Fruit fly (Drosophila melanogaster) whole organism, embryonic: ENCODE results near the gene Hinfp.

ENCODE experiments used
- BEAF-32 ChIP-seq: fragments of 200-800 bp; sonication (Bioruptor generic); optimal IDR thresholded peaks from 3 replicates; lab custom pipeline; 2017; ENCODE audit warnings: missing biosample characterization, missing genetic modification characterization, mild to moderate bottlenecking, moderate library complexity, missing genetic modification reagents
- Bteb2 ChIP-seq: fragments of 200-800 bp; sonication (Bioruptor generic); optimal IDR thresholded peaks from 2 replicates; lab custom pipeline; 2016; ENCODE audit warnings: missing biosample characterization, missing genetic modification characterization
- CG13123 ChIP-seq: fragments of 200-800 bp; sonication (Bioruptor generic); optimal IDR thresholded peaks from 2 replicates; lab custom pipeline; 2016; ENCODE audit warnings: missing biosample characterization, missing genetic modification characterization
- CG13287 ChIP-seq: fragments of 200-800 bp; sonication (Bioruptor generic); IDR thresholded peaks from 2 replicates; pipeline ENCODE4 v1.3.6; 2022; ENCODE audit warnings: missing biosample characterization, missing genetic modification characterization; ENCODE audit not compliant: partially characterized antibody
- CG13894 ChIP-seq: fragments of 200-800 bp; sonication (Bioruptor generic); optimal IDR thresholded peaks from 3 replicates; lab custom pipeline; 2018; ENCODE audit warnings: missing biosample characterization, mild to moderate bottlenecking, missing genetic modification characterization, moderate library complexity
- CG15269 ChIP-seq: fragments of 200-800 bp; sonication (Bioruptor generic); optimal IDR thresholded peaks from 2 replicates; lab custom pipeline; 2018; ENCODE audit warnings: missing biosample characterization, mild to moderate bottlenecking, missing genetic modification characterization, moderate library complexity
- CG15514 ChIP-seq: fragments of 200-800 bp; sonication (Bioruptor generic); optimal IDR thresholded peaks from 3 replicates; lab custom pipeline; 2017; ENCODE audit warnings: missing biosample characterization, missing genetic modification characterization, mild to moderate bottlenecking, moderate library complexity, missing genetic modification reagents
- CG16779 ChIP-seq: fragments of 200-800 bp; sonication (Bioruptor generic); IDR thresholded peaks from 2 replicates; pipeline ENCODE4 v1.3.6; 2022; ENCODE audit warnings: missing biosample characterization, missing genetic modification characterization
- CG18262 ChIP-seq: fragments of 200-800 bp; optimal IDR thresholded peaks from 3 replicates; lab custom pipeline; 2019; ENCODE audit warnings: missing biosample characterization, mild to moderate bottlenecking, missing genetic modification characterization, moderate library complexity
- CG30431 ChIP-seq: fragments of 200-800 bp; sonication (Bioruptor generic); optimal IDR thresholded peaks from 2 replicates; lab custom pipeline; 2017; ENCODE audit warnings: missing biosample characterization, missing genetic modification characterization
- CG31388 ChIP-seq: fragments of 200-800 bp; sonication (Bioruptor generic); optimal IDR thresholded peaks from 2 replicates; lab custom pipeline; 2016; ENCODE audit warnings: missing biosample characterization, missing genetic modification characterization
- CG34376 ChIP-seq: fragments of 200-800 bp; sonication (Bioruptor generic); optimal IDR thresholded peaks from 2 replicates; lab custom pipeline; 2018; ENCODE audit warnings: missing biosample characterization, mild to moderate bottlenecking, missing genetic modification characterization
- CG4424 ChIP-seq: fragments of 200-800 bp; sonication (Bioruptor generic); optimal IDR thresholded peaks from 3 replicates; lab custom pipeline; 2016; ENCODE audit warnings: missing biosample characterization, missing genetic modification characterization
- CG4617 ChIP-seq: fragments of 200-800 bp; sonication (Bioruptor generic); optimal IDR thresholded peaks from 3 replicates; lab custom pipeline; 2016; ENCODE audit warnings: missing biosample characterization, missing genetic modification characterization, borderline replicate concordance
- CG5245 ChIP-seq: fragments of 200-800 bp; sonication (Bioruptor generic); optimal IDR thresholded peaks from 3 replicates; lab custom pipeline; 2016; ENCODE audit warnings: missing biosample characterization, missing genetic modification characterization
- CG6254 ChIP-seq: fragments of 200-800 bp; sonication (Bioruptor generic); optimal IDR thresholded peaks from 3 replicates; lab custom pipeline; 2017; ENCODE audit warnings: mild to moderate bottlenecking, missing biosample characterization, missing genetic modification reagents, missing genetic modification characterization
- CG8281 ChIP-seq: fragments of 200-800 bp; sonication (Bioruptor generic); optimal IDR thresholded peaks from 2 replicates; lab custom pipeline; 2018; ENCODE audit warnings: missing biosample characterization, mild to moderate bottlenecking, missing genetic modification characterization, moderate library complexity
- CG8290 ChIP-seq, 3 experiments: fragments of 200-800 bp; sonication (Bioruptor generic); optimal IDR thresholded peaks; 2 replicates each; lab custom pipeline; 2016 to 2019; ENCODE audit warnings: missing biosample characterization in 3 of 3, missing genetic modification characterization in 3 of 3, mild to moderate bottlenecking in 2 of 3, moderate library complexity in 1 of 3
- CG8944 ChIP-seq: fragments of 200-800 bp; sonication (Bioruptor generic); optimal IDR thresholded peaks from 3 replicates; lab custom pipeline; 2016; ENCODE audit warnings: missing biosample characterization, missing genetic modification characterization
- Camta ChIP-seq: fragments of 200-800 bp; sonication (Bioruptor generic); optimal IDR thresholded peaks from 2 replicates; lab custom pipeline; 2016; ENCODE audit warnings: missing biosample characterization, missing genetic modification characterization
- Dll ChIP-seq: fragments of 200-800 bp; sonication (Bioruptor generic); IDR thresholded peaks from 4 replicates; pipeline ENCODE4 v1.3.6; 2022; ENCODE audit warnings: missing biosample characterization, missing genetic modification characterization; ENCODE audit not compliant: partially characterized antibody
- Dref ChIP-seq: fragments of 200-800 bp; sonication (Bioruptor generic); IDR thresholded peaks from 2 replicates; pipeline ENCODE4 v1.3.6; 2022; ENCODE audit warnings: missing biosample characterization, missing genetic modification characterization
- GATAe ChIP-seq: fragments of 200-800 bp; sonication (Bioruptor generic); conservative IDR thresholded peaks from 2 replicates; pipeline ENCODE4 v1.3.6; 2022; ENCODE audit warnings: missing biosample characterization, missing genetic modification characterization
- Gug ChIP-seq: fragments of 200-800 bp; sonication (Bioruptor generic); IDR thresholded peaks from 4 replicates; pipeline ENCODE4 v1.3.6; 2022; ENCODE audit warnings: missing biosample characterization, missing genetic modification characterization
- HLH4C ChIP-seq: fragments of 200-800 bp; sonication (Bioruptor generic); IDR thresholded peaks from 3 replicates; pipeline ENCODE4 v1.3.6; 2022; ENCODE audit warnings: missing biosample characterization, missing genetic modification characterization; ENCODE audit not compliant: partially characterized antibody
- MESR4 ChIP-seq: fragments of 200-800 bp; sonication (Bioruptor generic); optimal IDR thresholded peaks from 2 replicates; lab custom pipeline; 2018; ENCODE audit warnings: missing biosample characterization, mild to moderate bottlenecking, missing genetic modification characterization, moderate library complexity
- Neu2 ChIP-seq: fragments of 200-800 bp; sonication (Bioruptor generic); optimal IDR thresholded peaks from 3 replicates; lab custom pipeline; 2016; ENCODE audit warnings: missing biosample characterization, missing genetic modification characterization, borderline replicate concordance
- Opbp ChIP-seq: fragments of 200-800 bp; sonication (Bioruptor generic); IDR thresholded peaks from 3 replicates; pipeline ENCODE4 v1.3.6; 2022; ENCODE audit warnings: missing biosample characterization, missing genetic modification characterization; ENCODE audit not compliant: partially characterized antibody
- Taf1 ChIP-seq: fragments of 200-800 bp; sonication (Bioruptor generic); IDR thresholded peaks from 2 replicates; pipeline ENCODE4 v1.3.6; 2022; ENCODE audit warnings: missing biosample characterization, missing genetic modification characterization
- ac ChIP-seq: fragments of 200-800 bp; sonication (Bioruptor generic); optimal IDR thresholded peaks from 3 replicates; lab custom pipeline; 2017; ENCODE audit warnings: missing biosample characterization, mild to moderate bottlenecking, missing genetic modification characterization
- bab2 ChIP-seq: fragments of 200-800 bp; sonication (Bioruptor generic); optimal IDR thresholded peaks from 2 replicates; lab custom pipeline; 2016; ENCODE audit warnings: missing biosample characterization, missing genetic modification characterization
- esg ChIP-seq: fragments of 200-800 bp; sonication (Bioruptor generic); conservative IDR thresholded peaks from 2 replicates; pipeline ENCODE4 v1.3.6; 2022; ENCODE audit warnings: missing biosample characterization, missing genetic modification characterization
- exex ChIP-seq: fragments of 200-800 bp; sonication (Bioruptor generic); optimal IDR thresholded peaks from 4 replicates; lab custom pipeline; 2018; ENCODE audit warnings: missing biosample characterization, mild to moderate bottlenecking, missing genetic modification characterization, moderate library complexity
- gfzf ChIP-seq: fragments of 200-800 bp; sonication (Bioruptor generic); optimal IDR thresholded peaks from 2 replicates; lab custom pipeline; 2016; ENCODE audit warnings: missing biosample characterization, mild to moderate bottlenecking, missing genetic modification characterization, moderate library complexity
- gsb-n ChIP-seq: fragments of 200-800 bp; sonication (Bioruptor generic); optimal IDR thresholded peaks from 3 replicates; lab custom pipeline; 2018; ENCODE audit warnings: missing biosample characterization, mild to moderate bottlenecking, missing genetic modification characterization
- kay ChIP-seq: fragments of 200-800 bp; sonication (Bioruptor generic); optimal IDR thresholded peaks from 2 replicates; lab custom pipeline; 2016; ENCODE audit warnings: missing biosample characterization, missing genetic modification characterization
- nerfin-2 ChIP-seq: fragments of 200-800 bp; sonication (Bioruptor generic); IDR thresholded peaks from 2 replicates; pipeline ENCODE4 v1.3.6; 2022; ENCODE audit warnings: missing biosample characterization, missing genetic modification characterization; ENCODE audit not compliant: partially characterized antibody
- nom ChIP-seq: fragments of 200-800 bp; sonication (Bioruptor generic); optimal IDR thresholded peaks from 2 replicates; lab custom pipeline; 2017; ENCODE audit warnings: missing biosample characterization, missing genetic modification characterization, mild to moderate bottlenecking, moderate library complexity, missing genetic modification reagents
- otp ChIP-seq: fragments of 200-800 bp; sonication (Bioruptor generic); IDR thresholded peaks from 3 replicates; pipeline ENCODE4, ENCODE4 v1.3.6; 2022; ENCODE audit warnings: missing biosample characterization, missing genetic modification characterization
- pho ChIP-seq: fragments of 200-800 bp; sonication (Bioruptor generic); optimal IDR thresholded peaks from 2 replicates; lab custom pipeline; 2016; ENCODE audit warnings: missing biosample characterization, missing genetic modification characterization
- prd ChIP-seq, 3 experiments: fragments of >200 bp in 2 of 3; fragments of 200-800 bp in 1 of 3; sonication (Bioruptor generic) in 1 of 3; optimal IDR thresholded peaks in 2 of 3; IDR thresholded peaks in 1 of 3; 2 replicates in 2 of 3; 3 replicates in 1 of 3; pipeline versions ENCODE4 v1.3.6 to Lab custom; 2017 to 2022; ENCODE audit warnings: missing biosample characterization in 1 of 3, missing genetic modification characterization in 1 of 3
- pzg ChIP-seq: fragments of 200-800 bp; sonication (Bioruptor generic); optimal IDR thresholded peaks from 3 replicates; lab custom pipeline; 2018; ENCODE audit warnings: missing biosample characterization, mild to moderate bottlenecking, missing genetic modification characterization, moderate library complexity
- sob ChIP-seq: fragments of 200-800 bp; sonication (Bioruptor generic); IDR thresholded peaks from 2 replicates; pipeline ENCODE4 v1.3.6; 2022; ENCODE audit warnings: missing biosample characterization, missing genetic modification characterization
- sr ChIP-seq: fragments of 200-800 bp; sonication (Bioruptor generic); IDR thresholded peaks from 3 replicates; pipeline ENCODE4 v1.3.6; 2022; ENCODE audit warnings: missing biosample characterization, missing genetic modification characterization
- unc-4 ChIP-seq: fragments of 200-800 bp; sonication (Bioruptor generic); IDR thresholded peaks from 2 replicates; pipeline ENCODE4 v1.3.6; 2022; ENCODE audit warnings: missing biosample characterization, missing genetic modification characterization; ENCODE audit not compliant: partially characterized antibody
- vnd ChIP-seq: fragments of 200-800 bp; sonication (Bioruptor generic); IDR thresholded peaks from 3 replicates; pipeline ENCODE4 v1.3.6; 2022; ENCODE audit warnings: missing biosample characterization, missing genetic modification characterization; ENCODE audit not compliant: partially characterized antibody
- zfh2 ChIP-seq: fragments of 200-800 bp; sonication (Bioruptor generic); optimal IDR thresholded peaks from 2 replicates; lab custom pipeline; 2016; ENCODE audit warnings: missing biosample characterization, missing genetic modification characterization

Hinfp gene

DNA sequence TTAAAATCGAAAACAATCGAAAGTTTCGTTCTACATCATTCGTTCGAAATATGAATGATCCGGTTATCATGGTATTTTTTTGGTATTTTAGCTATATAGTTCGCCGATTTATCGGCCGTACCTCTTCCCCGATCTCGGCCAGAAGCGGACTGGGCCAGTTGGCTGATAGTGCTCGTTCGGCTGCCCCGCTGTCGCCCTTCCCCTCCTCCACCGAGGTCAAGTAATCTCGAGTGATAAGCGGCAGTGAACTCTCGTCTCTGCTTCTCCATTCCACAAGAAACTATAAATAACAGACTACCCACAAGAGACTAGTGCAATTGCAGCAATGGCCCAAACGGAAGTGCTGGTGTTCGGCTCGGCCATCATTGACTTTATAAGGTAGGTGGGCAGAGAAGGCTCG lies 2.0 kb upstream of the Hinfp start, which contains the start of gene CG13369 (continued):
- TF ChIP-seq CG15269 (tag; lab: Kevin White, UChicago) (no peak), gfzf (GFP tag; lab: Kevin White, UChicago) (peak; percentile 4), MESR4 (peak; percentile 34), CG4617 (GFP tag; lab: Kevin White, UChicago) (no peak), CG8944 (GFP tag; lab: Kevin White, UChicago) (no peak), kay (no peak), CG8290 (GFP tag; optimal IDR thresholded peaks at IDR 0.05; lab: Kevin White, UChicago) (no peak), CG8290 (tag; optimal IDR thresholded peaks at IDR 0.05; lab: Kevin White, UChicago) (no peak), sob (GFP tag; lab: Robert Waterston, UW) (no peak), CG16779 (no peak), pzg (peak; percentile 17), CG4424 (GFP tag; lab: Kevin White, UChicago) (no peak), CG34376 (GFP tag; lab: Kevin White, UChicago) (no peak), CG18262 (tag; lab: Kevin White, UChicago) (no peak), Gug (no peak), CG8281 (tag; lab: Kevin White, UChicago) (no peak), nom (GFP tag; lab: Kevin White, UChicago) (no peak), CG13894 (tag; lab: Kevin White, UChicago) (peak; percentile 0), unc-4 (GFP tag; lab: Robert Waterston, UW) (0 out of 2 replicates have a peak, but pooled peaks have one; percentile 21), prd (optimal IDR thresholded peaks at IDR 0.05; lab: Kevin White, UChicago) (no peak), prd (GFP tag; IDR thresholded peaks at IDR 0.05; lab: Robert Waterston, UW) (no peak), zfh2 (GFP tag; lab: Kevin White, UChicago) (no peak), HLH4C (GFP tag; lab: Robert Waterston, UW) (0 out of 3 replicates have a peak, but pooled peaks have one; percentile 26), Camta (GFP tag; lab: Kevin White, UChicago) (no peak), CG15514 (peak; percentile 32), Taf1 (GFP tag; lab: Robert Waterston, UW) (no peak), gsb-n (no peak), Dref (GFP tag; lab: Robert Waterston, UW) (peak; percentile 43), Opbp (0 out of 3 replicates have a peak, but pooled peaks have one; percentile 44), Dll (GFP tag; lab: Robert Waterston, UW) (0 out of 4 replicates have a peak, but pooled peaks have one; percentile 25), GATAe (peak; percentile 68), exex (tag; lab: Kevin White, UChicago) (no peak), vnd (GFP tag; lab: Robert Waterston, UW) (peak; percentile 35; the same call in 1 of the 3 replicates), esg (no peak), CG31388 (GFP tag; lab: Kevin White, UChicago) (no peak), nerfin-2 (GFP tag; lab: Robert Waterston, UW) (no peak), pho (no peak), sr (GFP tag; lab: Robert Waterston, UW) (no peak), CG6254 (no peak), otp (GFP tag; lab: Robert Waterston, UW) (no peak), CG13287 (GFP tag; lab: Robert Waterston, UW) (peak; percentile 22; the same call in 1 of the 2 replicates), ac (GFP tag; lab: Kevin White, UChicago) (no peak), BEAF-32 (GFP tag; lab: Kevin White, UChicago) (peak; percentile 19), CG30431 (no peak), Bteb2 (no peak), CG5245 (GFP tag; lab: Kevin White, UChicago) (no peak), CG13123 (no peak), Neu2 (GFP tag; lab: Kevin White, UChicago) (no peak), bab2 (GFP tag; lab: Kevin White, UChicago) (no peak)
